Fruit fly (Drosophila melanogaster) Kc167 (cell line): ENCODE results near the gene CG11286.

Experiments used
- Myc ChIP-seq: fragments of >200 bp; optimal IDR thresholded peaks from 2 replicates; lab custom pipeline; 2017; ENCODE audit warnings: missing external identifiers
- Sin3A ChIP-seq: fragments of >200 bp; optimal IDR thresholded peaks from 2 replicates; lab custom pipeline; 2018; ENCODE audit warnings: missing external identifiers
- h ChIP-seq: fragments of >200 bp; optimal IDR thresholded peaks from 3 replicates; lab custom pipeline; 2018; ENCODE audit warnings: missing external identifiers
- insv ChIP-seq: fragments of >200 bp; optimal IDR thresholded peaks from 3 replicates; lab custom pipeline; 2018; ENCODE audit warnings: missing external identifiers
- psq ChIP-seq: fragments of >200 bp; optimal IDR thresholded peaks from 2 replicates; lab custom pipeline; 2017; ENCODE audit warnings: missing external identifiers
- ttk ChIP-seq: sonication (Bioruptor generic); optimal IDR thresholded peaks from 2 replicates; lab custom pipeline; 2017; ENCODE audit warnings: missing external identifiers

Gene CG11286

dm6 chr3R:7771656-7772055 is at the start of gene CG11286:
TSS of gene CG11286 (minus strand) at chr3R:7771756.
- TF ChIP-seq h (lab: Kevin White, UChicago) (no peak), ttk (lab: Kevin White, UChicago) (no peak), insv (lab: Kevin White, UChicago) (no peak), Myc (lab: Kevin White, UChicago) (no peak), psq (lab: Kevin White, UChicago) (no peak), Sin3A (lab: Kevin White, UChicago) (no peak)

dm6 chr3R:7813981-7814529 is 42.5 kb upstream of the CG11286 start, which contains the start of gene CG34384:
TSS of gene CG34384 (plus strand) at chr3R:7814361.
- no peak for TF ChIP-seq ttk (lab: Kevin White, UChicago)
- no peak for TF ChIP-seq Sin3A (lab: Kevin White, UChicago)
- TF ChIP-seq Myc (lab: Kevin White, UChicago): no peak
- no peak for TF ChIP-seq h (lab: Kevin White, UChicago)
- no peak for TF ChIP-seq psq (lab: Kevin White, UChicago)
- TF ChIP-seq insv (lab: Kevin White, UChicago): no peak

- TF ChIP-seq psq (lab: Kevin White, UChicago): no peak
- TF ChIP-seq h (lab: Kevin White, UChicago): no peak
- no peak for TF ChIP-seq insv (lab: Kevin White, UChicago)
- TF ChIP-seq Sin3A (lab: Kevin White, UChicago): no peak
- no peak for TF ChIP-seq Myc (lab: Kevin White, UChicago)
- TF ChIP-seq ttk (lab: Kevin White, UChicago): no peak
Observed at dm6 chr3R:7813518-7813917, 42.0 kb upstream of the CG11286 start.

dm6 chr3R:7811514-7811913 is 40.0 kb upstream of the CG11286 start, which contains the start of gene CG31473:
TSS of gene CG31473 (plus strand) at chr3R:7811814.
- TF ChIP-seq Myc (lab: Kevin White, UChicago): no peak
- no peak for TF ChIP-seq psq (lab: Kevin White, UChicago)
- no peak for TF ChIP-seq h (lab: Kevin White, UChicago)
- TF ChIP-seq Sin3A (lab: Kevin White, UChicago): no peak
- no peak for TF ChIP-seq ttk (lab: Kevin White, UChicago)
- TF ChIP-seq insv (lab: Kevin White, UChicago): no peak

dm6 chr3R:7809662-7810621 is 38.4 kb upstream of the CG11286 start, which contains the start of the genes CG2993 and sgll:
TSS of gene CG2993 (minus strand) at chr3R:7810014.
TSS of gene sgll (plus strand) at chr3R:7810532.
- TF ChIP-seq psq (lab: Kevin White, UChicago) (no peak), h (lab: Kevin White, UChicago) (no peak), ttk (lab: Kevin White, UChicago) (no peak)

dm6 chr3R:7804332-7804731 is 32.8 kb upstream of the CG11286 start, which contains the start of gene CG18268:
TSS of gene CG18268 (minus strand) at chr3R:7804432.
- no peak for TF ChIP-seq insv (lab: Kevin White, UChicago)
- no peak for TF ChIP-seq Myc (lab: Kevin White, UChicago)
- no peak for TF ChIP-seq h (lab: Kevin White, UChicago)
- TF ChIP-seq ttk (lab: Kevin White, UChicago): no peak
- no peak for TF ChIP-seq Sin3A (lab: Kevin White, UChicago)
- TF ChIP-seq psq (lab: Kevin White, UChicago): no peak

- TF ChIP-seq Myc (lab: Kevin White, UChicago) (no peak), Sin3A (lab: Kevin White, UChicago) (no peak), ttk (lab: Kevin White, UChicago) (no peak), insv (lab: Kevin White, UChicago) (no peak), psq (lab: Kevin White, UChicago) (no peak), h (lab: Kevin White, UChicago) (no peak)
Observed at dm6 chr3R:7802693-7803092, 31.1 kb upstream of the CG11286 start, which contains the start of gene CG3014. TSS of gene CG3014 (minus strand) at chr3R:7802793.

- TF ChIP-seq ttk (lab: Kevin White, UChicago): no peak
- no peak for TF ChIP-seq Sin3A (lab: Kevin White, UChicago)
- no peak for TF ChIP-seq insv (lab: Kevin White, UChicago)
- no peak for TF ChIP-seq h (lab: Kevin White, UChicago)
- no peak for TF ChIP-seq Myc (lab: Kevin White, UChicago)
- no peak for TF ChIP-seq psq (lab: Kevin White, UChicago)
Observed at dm6 chr3R:7798525-7798924, 27.0 kb upstream of the CG11286 start, which contains the start of gene CG18744. TSS of gene CG18744 (minus strand) at chr3R:7798771.

dm6 chr3R:7793855-7794254 is 22.3 kb upstream of the CG11286 start, which contains the start of gene CG2641:
TSS of gene CG2641 (plus strand) at chr3R:7794069.
- TF ChIP-seq insv (lab: Kevin White, UChicago) (no peak), Sin3A (lab: Kevin White, UChicago) (no peak), psq (lab: Kevin White, UChicago) (no peak), h (lab: Kevin White, UChicago) (no peak), Myc (lab: Kevin White, UChicago) (no peak), ttk (lab: Kevin White, UChicago) (no peak)

- TF ChIP-seq Myc (lab: Kevin White, UChicago) (no peak), insv (lab: Kevin White, UChicago) (no peak), Sin3A (lab: Kevin White, UChicago) (no peak), psq (lab: Kevin White, UChicago) (no peak), ttk (lab: Kevin White, UChicago) (no peak), h (lab: Kevin White, UChicago) (no peak)
Observed at dm6 chr3R:7790583-7791034, 19.1 kb upstream of the CG11286 start, which contains the start of gene CG10086. TSS of gene CG10086 (plus strand) at chr3R:7790633.
